Worm (Caenorhabditis elegans): Measurements from ENCODE around the gene T24H7.9.

The T24H7.9 gene

ce11 chrII:6269805-6270414, 34.6 kb upstream of the T24H7.9 start, which contains the start of gene F13H8.2 (continued):
- TF ChIP-seq fkh-4 (tag; optimal IDR thresholded peaks at IDR 0.05; ENCODE audit: borderline replicate concordance) (no peak), lin-39 (tag; optimal IDR thresholded peaks at IDR 0.05) (no peak), lsy-2 (tag; optimal IDR thresholded peaks at IDR 0.05) (peak; percentile 82 to 90), Y116A8C.19 (tag; optimal IDR thresholded peaks at IDR 0.05; ENCODE audit: borderline replicate concordance) (no peak), nhr-12 (tag; optimal IDR thresholded peaks at IDR 0.05) (no peak), mef-2 (tag; optimal IDR thresholded peaks at IDR 0.05) (no peak), C16A3.4 (tag; optimal IDR thresholded peaks at IDR 0.05) (peak; percentile 80), lin-14 (GFP tag; optimal IDR thresholded peaks at IDR 0.05) (peak; percentile 75), elt-2 (tag; optimal IDR thresholded peaks at IDR 0.05) (peak; percentile 37), sox-4 (tag; optimal IDR thresholded peaks at IDR 0.05) (peak; percentile 25), isw-1 (GFP tag; IDR thresholded peaks at IDR 0.05) (peak; percentile 88), egl-13 (tag; optimal IDR thresholded peaks at IDR 0.05) (peak; percentile 81), alr-1 (tag; optimal IDR thresholded peaks at IDR 0.05; ENCODE audit: borderline replicate concordance) (no peak), aly-2 (tag; optimal IDR thresholded peaks at IDR 0.05) (peak; percentile 63), nhr-90 (tag; optimal IDR thresholded peaks at IDR 0.05; ENCODE audit: poor library complexity) (peak; percentile 77), lin-15B (tag; optimal IDR thresholded peaks at IDR 0.05) (peak; percentile 70), lin-35 (GFP tag; optimal IDR thresholded peaks at IDR 0.05) (peak; percentile 96 to 98), unc-130 (tag; optimal IDR thresholded peaks at IDR 0.05) (peak; percentile 90), blmp-1 (tag; optimal IDR thresholded peaks at IDR 0.05) (peak; percentile 70), nhr-11 (tag; optimal IDR thresholded peaks at IDR 0.05) (no peak), nhr-76 (tag; optimal IDR thresholded peaks at IDR 0.05) (no peak), nhr-84 (tag; optimal IDR thresholded peaks at IDR 0.05) (no peak), grh-1 (GFP tag; IDR thresholded peaks at IDR 0.05) (peak; percentile 82), fkh-10 (GFP tag; optimal IDR thresholded peaks at IDR 0.05) (peak; percentile 20), xbp-1 (tag; optimal IDR thresholded peaks at IDR 0.05) (peak; percentile 75), sptf-1 (tag; optimal IDR thresholded peaks at IDR 0.05) (no peak), unc-30 (tag; optimal IDR thresholded peaks at IDR 0.05) (no peak), dpl-1 (GFP tag; optimal IDR thresholded peaks at IDR 0.05) (peak; percentile 96 to 98 (median 97)), nhr-19 (GFP tag; conservative IDR thresholded peaks at IDR 0.05) (peak; percentile 89), snpc-4 (tag; optimal IDR thresholded peaks at IDR 0.05) (peak; percentile 44), ceh-8 (GFP tag; optimal IDR thresholded peaks at IDR 0.05) (peak; percentile 83), aha-1 (tag; optimal IDR thresholded peaks at IDR 0.05) (no peak), mab-9 (GFP tag; IDR thresholded peaks at IDR 0.05) (peak; percentile 83), skn-1 (tag; optimal IDR thresholded peaks at IDR 0.05) (peak; percentile 44), nhr-237 (tag; optimal IDR thresholded peaks at IDR 0.05) (no peak), pax-3 (tag; optimal IDR thresholded peaks at IDR 0.05) (peak; percentile 59), efl-1 (optimal IDR thresholded peaks at IDR 0.05) (peak; percentile 97 to 99), efl-1 (GFP tag; optimal IDR thresholded peaks at IDR 0.05 in 1 of 2) (peak; percentile 98 to 100), pag-3 (tag; optimal IDR thresholded peaks at IDR 0.05; ENCODE audit: borderline replicate concordance, insufficient read depth) (no peak), hlh-17 (GFP tag; optimal IDR thresholded peaks at IDR 0.05; ENCODE audit: borderline replicate concordance) (no peak), ztf-11 (tag; optimal IDR thresholded peaks at IDR 0.05) (peak in 1 of 2 experiments; percentile 59), C34B4.2 (tag; optimal IDR thresholded peaks at IDR 0.05) (no peak), snu-23 (GFP tag; optimal IDR thresholded peaks at IDR 0.05) (peak; percentile 86), jun-1 (tag; optimal IDR thresholded peaks at IDR 0.05) (peak; percentile 57), zip-4 (GFP tag; optimal IDR thresholded peaks at IDR 0.05) (peak; percentile 54), fos-1 (tag; optimal IDR thresholded peaks at IDR 0.05) (peak; percentile 51), F16B12.6 (tag; optimal IDR thresholded peaks at IDR 0.05) (peak; percentile 98), rnt-1 (tag; optimal IDR thresholded peaks at IDR 0.05) (peak; percentile 88), ceh-88 (GFP tag; IDR thresholded peaks at IDR 0.05) (peak; percentile 81), vab-15 (tag; optimal IDR thresholded peaks at IDR 0.05) (peak; percentile 41), swsn-7 (tag; optimal IDR thresholded peaks at IDR 0.05) (peak; percentile 82), ets-5 (GFP tag; IDR thresholded peaks at IDR 0.05) (no peak)

All from whole organism, L1 larva.